Worm (Caenorhabditis elegans) whole organism, L4 larva: ENCODE results near the gene pqn-2.

Experiments used
- ceh-82 ChIP-seq: sonication (generic microtip); optimal IDR thresholded peaks from 2 replicates; lab custom pipeline; 2017; ENCODE audit warnings: missing biosample characterization, missing genetic modification characterization
- cey-2 ChIP-seq: sonication (generic microtip); optimal IDR thresholded peaks from 3 replicates; lab custom pipeline; 2017; ENCODE audit warnings: missing genetic modification characterization, mild to moderate bottlenecking, missing compliant biosample characterization, antibody characterized with exemption, borderline replicate concordance; ENCODE audit not compliant: insufficient read depth
- fkh-10 ChIP-seq: fragments of 150-350 bp; optimal IDR thresholded peaks from 2 replicates; lab custom pipeline; 2014; ENCODE audit warnings: missing biosample characterization, missing genetic modification reagents, missing genetic modification characterization
- nhr-41 ChIP-seq: fragments of 200-800 bp; sonication (Bioruptor generic); IDR thresholded peaks from 2 replicates; pipeline ENCODE4 v1.3.6; 2022; ENCODE audit warnings: missing genetic modification reagents, missing genetic modification characterization, missing compliant biosample characterization
- nhr-76 ChIP-seq: fragments of 150-350 bp; optimal IDR thresholded peaks from 2 replicates; lab custom pipeline; 2014; ENCODE audit warnings: missing biosample characterization, missing genetic modification characterization
- ztf-11 ChIP-seq: fragments of 150-350 bp; optimal IDR thresholded peaks from 2 replicates; lab custom pipeline; 2014; ENCODE audit warnings: missing biosample characterization, missing genetic modification characterization

DNA sequence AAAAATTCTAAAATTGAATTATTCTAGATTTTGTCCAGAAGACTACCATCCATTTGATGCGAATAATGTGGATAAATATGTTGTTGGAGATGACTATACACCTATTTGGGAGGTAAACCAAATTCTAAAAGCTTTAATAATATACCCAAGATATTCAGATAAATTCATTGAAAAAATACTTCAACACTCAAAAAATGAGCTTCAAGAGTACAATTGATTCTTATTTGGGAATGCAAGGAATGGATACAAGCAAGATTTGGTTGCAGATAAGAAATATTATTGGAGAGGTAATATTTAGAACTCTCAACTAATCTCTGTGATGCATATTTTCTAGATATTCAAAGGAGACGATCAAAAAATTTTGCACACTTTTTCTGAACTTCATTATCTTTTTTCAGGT lies 22.1 kb upstream of the pqn-2 start:
- TF ChIP-seq nhr-41: no peak
- TF ChIP-seq fkh-10 (GFP tag; lab: Kevin White, UChicago): no peak
- no peak for TF ChIP-seq nhr-76 (tag; lab: Kevin White, UChicago)
- TF ChIP-seq ztf-11 (tag; lab: Kevin White, UChicago): no peak
- TF ChIP-seq cey-2 (tag; lab: Kevin White, UChicago): no peak
- no peak for TF ChIP-seq ceh-82 (tag; lab: Kevin White, UChicago)
